Worm (Caenorhabditis elegans): ENCODE measurements around the gene pfd-4.

DNA sequence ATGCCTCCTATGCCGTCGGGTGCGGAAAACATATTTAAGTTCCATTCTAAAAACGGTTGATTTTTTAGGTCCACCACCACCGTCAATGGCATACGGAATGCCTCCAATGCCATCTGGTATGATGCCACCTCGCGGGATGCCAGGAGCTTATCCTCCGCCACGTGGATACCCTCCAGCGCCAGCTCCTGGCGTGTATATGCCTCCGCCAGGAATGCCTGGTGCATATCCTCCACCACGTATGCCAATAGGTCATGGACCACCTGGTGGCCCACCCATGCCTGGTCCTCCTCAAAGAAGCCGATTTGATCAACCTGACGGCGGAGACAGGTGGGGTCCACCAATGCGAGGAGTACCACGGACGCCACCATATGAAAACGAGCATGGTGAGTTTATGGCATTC is 3.5 kb upstream of the pfd-4 start:
- TF ChIP-seq lin-15B (tag; optimal IDR thresholded peaks at IDR 0.05) = no peak
- no peak for TF ChIP-seq snpc-4 (tag; optimal IDR thresholded peaks at IDR 0.05)
- TF ChIP-seq nhr-102 (tag; optimal IDR thresholded peaks at IDR 0.05) = no peak
- TF ChIP-seq lin-1 (GFP tag; IDR thresholded peaks at IDR 0.05) = no peak
- TF ChIP-seq madf-9 (GFP tag; conservative IDR thresholded peaks at IDR 0.05) = no peak
- no peak for TF ChIP-seq unc-62 (GFP tag; optimal IDR thresholded peaks at IDR 0.05 in 1 of 2)
- TF ChIP-seq unc-62 (tag; optimal IDR thresholded peaks at IDR 0.05) = no peak
- no peak for TF ChIP-seq gei-8 (GFP tag; optimal IDR thresholded peaks at IDR 0.05)

Measured in whole organism, L4 larva.